Fruit fly (Drosophila melanogaster) Kc167 (cell line): ENCODE results near the gene I-2.

Experiments
- insv ChIP-seq: fragments of >200 bp; optimal IDR thresholded peaks from 3 replicates; lab custom pipeline; 2018; ENCODE audit warnings: missing external identifiers
- ttk ChIP-seq: sonication (Bioruptor generic); optimal IDR thresholded peaks from 2 replicates; lab custom pipeline; 2017; ENCODE audit warnings: missing external identifiers

DNA sequence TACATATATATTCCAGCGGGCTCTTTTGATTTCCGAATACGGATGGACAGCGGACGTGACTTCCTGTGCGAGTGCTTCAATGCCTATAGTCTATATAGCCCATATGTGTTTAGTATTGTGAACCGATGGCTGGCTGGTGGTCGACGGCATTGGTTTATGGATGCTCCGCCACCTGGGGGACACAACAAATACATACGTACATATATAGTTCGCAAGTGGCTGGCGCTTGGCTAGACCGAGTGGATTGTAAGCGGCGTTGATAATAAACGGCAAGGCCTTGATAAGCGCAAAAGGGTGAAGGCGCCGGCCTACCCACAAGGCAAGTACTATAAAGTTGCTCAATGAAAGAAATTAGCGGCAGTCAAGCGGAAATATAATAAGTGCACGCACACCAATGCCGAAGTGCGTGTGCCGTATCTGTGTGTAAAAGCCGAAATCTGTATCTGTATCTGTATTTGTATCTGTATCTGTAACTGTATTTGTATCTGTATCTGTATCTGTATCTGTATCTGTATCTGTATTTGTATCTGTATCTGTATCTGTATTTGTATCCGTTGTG, 9.5 kb upstream of the I-2 start:
- TF ChIP-seq ttk (lab: Kevin White, UChicago) (no peak), insv (lab: Kevin White, UChicago) (no peak)
